Worm (Caenorhabditis elegans) whole organism, L1 larva: ENCODE results near the gene C54G7.1.

Source experiments
- ceh-82 ChIP-seq, 3 experiments: fragments of 150-350 bp in 1 of 3; sonication (generic microtip) in 2 of 3; optimal IDR thresholded peaks; 2 replicates each; lab custom pipeline; 2014 to 2017; ENCODE audit warnings: missing biosample characterization in 3 of 3, missing genetic modification characterization in 3 of 3
- ces-1 ChIP-seq: fragments of 150-350 bp; optimal IDR thresholded peaks from 2 replicates; lab custom pipeline; 2014; ENCODE audit warnings: missing biosample characterization, missing genetic modification reagents, missing genetic modification characterization
- dpl-1 ChIP-seq, 3 experiments: fragments of 150-350 bp in 2 of 3; sonication (generic microtip) in 1 of 3; optimal IDR thresholded peaks; 2 replicates each; lab custom pipeline; 2014 to 2017; ENCODE audit warnings: missing biosample characterization in 3 of 3, missing genetic modification characterization in 3 of 3, missing genetic modification reagents in 3 of 3
- dsc-1 ChIP-seq: sonication (generic microtip); optimal IDR thresholded peaks from 2 replicates; lab custom pipeline; 2016; ENCODE audit warnings: mild to moderate bottlenecking, missing genetic modification characterization, missing compliant biosample characterization
- efl-1 ChIP-seq, 4 experiments: fragments of 150-350 bp; optimal IDR thresholded peaks in 3 of 4; peaks in 1 of 4; 1 replicate in 1 of 4; 2 replicates in 3 of 4; lab custom pipeline; 2014; ENCODE audit warnings: missing biosample characterization in 2 of 4, missing genetic modification characterization in 2 of 4, missing genetic modification reagents in 2 of 4
- efl-3 ChIP-seq: fragments of 200-800 bp; sonication (Bioruptor generic); optimal IDR thresholded peaks from 2 replicates; lab custom pipeline; 2018; ENCODE audit warnings: mild to moderate bottlenecking, missing genetic modification characterization, missing compliant biosample characterization
- fkh-10 ChIP-seq: sonication (generic microtip); optimal IDR thresholded peaks from 2 replicates; lab custom pipeline; 2017; ENCODE audit warnings: missing biosample characterization, missing genetic modification reagents, missing genetic modification characterization
- fkh-4 ChIP-seq: sonication (generic microtip); optimal IDR thresholded peaks from 2 replicates; lab custom pipeline; 2016; ENCODE audit warnings: missing compliant biosample characterization, missing genetic modification characterization, borderline replicate concordance
- fkh-8 ChIP-seq: sonication (generic microtip); optimal IDR thresholded peaks from 2 replicates; lab custom pipeline; 2016; ENCODE audit warnings: mild to moderate bottlenecking, missing genetic modification characterization, missing compliant biosample characterization
- irx-1 ChIP-seq: sonication (generic microtip); optimal IDR thresholded peaks from 2 replicates; lab custom pipeline; 2016; ENCODE audit warnings: missing genetic modification characterization, missing compliant biosample characterization
- lin-14 ChIP-seq: fragments of 200-800 bp; sonication (Bioruptor generic); optimal IDR thresholded peaks from 2 replicates; lab custom pipeline; 2018; ENCODE audit warnings: mild to moderate bottlenecking, missing genetic modification characterization, moderate library complexity, missing compliant biosample characterization
- lin-15B ChIP-seq: fragments of 150-350 bp; sonication (generic microtip); optimal IDR thresholded peaks from 3 replicates; lab custom pipeline; 2014; ENCODE audit warnings: missing biosample characterization, missing genetic modification characterization
- lin-35 ChIP-seq, 2 experiments: fragments of 150-350 bp; optimal IDR thresholded peaks; 2 replicates each; lab custom pipeline; 2014; ENCODE audit warnings: missing biosample characterization in 2 of 2, missing genetic modification characterization in 2 of 2, missing genetic modification reagents in 2 of 2
- lin-39 ChIP-seq: fragments of 150-350 bp; optimal IDR thresholded peaks from 2 replicates; lab custom pipeline; 2014; ENCODE audit warnings: missing biosample characterization, missing genetic modification reagents, missing genetic modification characterization
- lsy-2 ChIP-seq, 2 experiments: fragments of 150-350 bp; optimal IDR thresholded peaks; 2 replicates each; lab custom pipeline; 2014; ENCODE audit warnings: missing biosample characterization in 2 of 2, missing genetic modification characterization in 2 of 2
- mab-9 ChIP-seq: fragments of 200-800 bp; sonication (Bioruptor generic); IDR thresholded peaks from 2 replicates; pipeline ENCODE4 v1.3.6; 2022; ENCODE audit warnings: missing genetic modification reagents, missing genetic modification characterization, missing compliant biosample characterization
- mef-2 ChIP-seq: fragments of 150-350 bp; optimal IDR thresholded peaks from 2 replicates; lab custom pipeline; 2014; ENCODE audit warnings: missing biosample characterization, missing genetic modification characterization
- mep-1 ChIP-seq: fragments of 150-350 bp; optimal IDR thresholded peaks from 2 replicates; lab custom pipeline; 2014; ENCODE audit warnings: missing biosample characterization, missing genetic modification characterization
- nhr-12 ChIP-seq: sonication (generic microtip); optimal IDR thresholded peaks from 2 replicates; lab custom pipeline; 2017; ENCODE audit warnings: missing biosample characterization, missing genetic modification characterization
- nhr-20 ChIP-seq: sonication (generic microtip); optimal IDR thresholded peaks from 2 replicates; lab custom pipeline; 2016; ENCODE audit warnings: mild to moderate bottlenecking, missing genetic modification characterization, missing compliant biosample characterization
- nhr-47 ChIP-seq: sonication (generic microtip); optimal IDR thresholded peaks from 2 replicates; lab custom pipeline; 2016; ENCODE audit warnings: mild to moderate bottlenecking, missing genetic modification characterization, moderate library complexity, missing compliant biosample characterization
- nhr-71 ChIP-seq: sonication (generic microtip); optimal IDR thresholded peaks from 2 replicates; lab custom pipeline; 2016; ENCODE audit warnings: mild to moderate bottlenecking, missing genetic modification characterization, moderate library complexity, missing compliant biosample characterization
- nhr-77 ChIP-seq: fragments of 150-350 bp; optimal IDR thresholded peaks from 2 replicates; lab custom pipeline; 2014; ENCODE audit warnings: missing biosample characterization, missing genetic modification characterization
- nhr-84 ChIP-seq: sonication (generic microtip); optimal IDR thresholded peaks from 2 replicates; lab custom pipeline; 2017; ENCODE audit warnings: missing biosample characterization, missing genetic modification characterization
- nhr-85 ChIP-seq: sonication (generic microtip); peaks from one replicate; lab custom pipeline; 2016; ENCODE audit warnings: missing genetic modification characterization, inconsistent platforms, missing compliant biosample characterization
- nhr-90 ChIP-seq: sonication (generic microtip); optimal IDR thresholded peaks from 2 replicates; lab custom pipeline; 2016; ENCODE audit warnings: mild to moderate bottlenecking, missing genetic modification characterization, missing compliant biosample characterization; ENCODE audit not compliant: poor library complexity
- pag-3 ChIP-seq: sonication (generic microtip); optimal IDR thresholded peaks from 2 replicates; lab custom pipeline; 2017; ENCODE audit warnings: missing genetic modification characterization, mild to moderate bottlenecking, missing compliant biosample characterization, antibody characterized with exemption, borderline replicate concordance; ENCODE audit not compliant: insufficient read depth
- skn-1 ChIP-seq: fragments of 150-350 bp; optimal IDR thresholded peaks from 2 replicates; lab custom pipeline; 2014; ENCODE audit warnings: missing biosample characterization, missing genetic modification characterization
- snpc-4 ChIP-seq: fragments of 150-350 bp; optimal IDR thresholded peaks from 2 replicates; lab custom pipeline; 2014; ENCODE audit warnings: missing biosample characterization, missing genetic modification characterization
- swsn-7 ChIP-seq: sonication (generic microtip); optimal IDR thresholded peaks from 2 replicates; lab custom pipeline; 2016; ENCODE audit warnings: missing genetic modification characterization, missing compliant biosample characterization
- tbx-2 ChIP-seq: sonication (generic microtip); optimal IDR thresholded peaks from 2 replicates; lab custom pipeline; 2016; ENCODE audit warnings: missing genetic modification characterization, missing compliant biosample characterization

The C54G7.1 gene

DNA sequence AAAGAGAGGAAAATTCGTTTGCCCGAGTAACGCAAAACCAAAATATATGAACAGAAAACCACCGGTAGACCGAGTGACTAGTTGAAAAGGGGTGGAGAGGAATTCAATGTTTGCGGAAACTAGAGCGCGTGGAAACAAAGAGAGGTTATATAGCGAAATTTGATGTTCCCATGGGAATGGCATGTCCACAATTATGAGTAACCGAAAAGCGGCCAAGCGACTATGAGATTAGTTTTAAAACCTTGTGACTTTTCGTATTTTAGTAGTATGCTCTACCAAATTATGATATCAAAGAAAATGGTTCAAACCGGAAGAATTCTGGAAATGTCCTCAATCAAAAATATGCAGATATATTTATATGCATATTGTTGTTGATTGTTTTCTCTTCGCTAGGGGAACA lies 31.0 kb upstream of the C54G7.1 start:
- TF ChIP-seq lin-14 (GFP tag; lab: Kevin White, UChicago) (peak; percentile 60), swsn-7 (tag; lab: Kevin White, UChicago) (peak; percentile 9), fkh-8 (tag; lab: Kevin White, UChicago) (peak; percentile 89), nhr-90 (tag; lab: Kevin White, UChicago) (no peak), nhr-77 (tag; lab: Kevin White, UChicago) (peak; percentile 4), nhr-47 (tag; lab: Kevin White, UChicago) (peak; percentile 7), lin-15B (no peak), tbx-2 (peak; percentile 2), nhr-71 (tag; lab: Kevin White, UChicago) (peak; percentile 48)

DNA sequence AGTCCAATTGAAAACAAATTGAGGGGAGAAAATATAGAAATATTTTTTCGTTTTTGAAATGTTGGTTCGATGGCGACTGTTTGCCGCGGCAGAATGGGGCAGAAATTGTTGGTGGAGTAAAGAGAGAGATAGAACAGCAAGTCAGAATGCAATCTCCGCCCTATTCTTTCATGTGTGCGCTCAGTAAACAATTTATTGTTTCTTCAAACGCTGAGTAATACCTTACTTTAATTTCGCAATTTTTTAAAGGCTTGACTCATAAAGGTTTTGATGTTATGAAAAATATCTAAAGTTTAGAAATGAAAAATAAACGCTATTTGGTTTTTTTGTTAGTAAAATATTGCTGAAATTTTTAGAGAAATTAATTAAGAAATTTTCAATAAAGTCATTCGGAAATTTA lies 29.4 kb upstream of the C54G7.1 start:
- TF ChIP-seq mep-1 (tag; lab: Kevin White, UChicago) (peak; percentile 8), lin-39 (tag; lab: Kevin White, UChicago) (no peak), skn-1 (peak; percentile 7)

DNA sequence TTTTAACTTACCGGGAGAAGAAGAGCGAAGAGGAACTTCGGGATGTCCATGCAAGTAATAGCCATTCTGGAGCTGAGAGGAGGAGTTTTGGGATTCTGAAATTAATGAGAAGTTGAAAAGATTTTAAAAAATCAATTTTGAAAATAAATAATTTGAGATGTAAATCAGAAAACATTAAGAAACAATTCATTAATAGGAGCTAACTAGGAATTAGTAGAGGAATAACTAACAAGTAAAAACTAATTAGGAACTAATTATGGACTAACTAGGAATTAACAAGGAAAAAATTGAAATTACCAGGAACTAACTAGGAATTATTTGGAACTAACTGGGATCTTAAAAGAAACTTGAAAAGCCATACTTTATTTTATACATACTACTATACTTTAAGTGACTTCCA lies 28.8 kb upstream of the C54G7.1 start, which contains the start of gene T23F2.4:
TSS of gene T23F2.4 (minus strand) at position 101 of the 400 bp plus-strand sequence.
- TF ChIP-seq nhr-77 (tag; lab: Kevin White, UChicago) (no peak), mab-9 (GFP tag; lab: Robert Waterston, UW) (no peak), pag-3 (no peak), fkh-4 (tag; lab: Kevin White, UChicago) (no peak), ces-1 (no peak), skn-1 (no peak), lin-35 (GFP tag; optimal IDR thresholded peaks at IDR 0.05; lab: Kevin White, UChicago) (no peak), ceh-82 (tag; optimal IDR thresholded peaks at IDR 0.05; lab: Kevin White, UChicago) (no peak), nhr-12 (no peak), nhr-84 (tag; lab: Kevin White, UChicago) (no peak), mef-2 (tag; lab: Kevin White, UChicago) (no peak), dpl-1 (GFP tag; optimal IDR thresholded peaks at IDR 0.05; lab: Kevin White, UChicago) (no peak), efl-3 (GFP tag; lab: Kevin White, UChicago) (no peak), tbx-2 (no peak)

DNA sequence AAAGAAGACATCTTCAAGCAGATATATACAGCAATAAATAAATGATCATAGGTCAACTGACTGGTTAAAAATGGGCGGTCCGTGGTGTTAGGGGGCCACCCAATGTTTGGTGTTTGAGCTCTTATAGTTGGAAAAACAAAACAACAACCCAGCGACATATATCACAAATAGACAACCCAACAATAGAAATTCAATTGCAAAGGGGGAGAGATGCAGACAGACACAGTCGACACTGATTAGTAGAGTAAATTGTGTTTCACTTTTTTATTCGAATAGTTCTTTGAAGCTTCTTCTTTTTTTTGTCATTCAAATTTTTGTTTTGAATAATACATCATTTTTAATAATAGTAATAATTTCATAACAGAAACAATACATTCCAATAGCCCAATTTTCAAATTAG lies 28.3 kb upstream of the C54G7.1 start:
- TF ChIP-seq nhr-71 (tag; lab: Kevin White, UChicago) (peak; percentile 30), fkh-10 (GFP tag; lab: Kevin White, UChicago) (peak; percentile 32), fkh-8 (tag; lab: Kevin White, UChicago) (no peak), mab-9 (GFP tag; lab: Robert Waterston, UW) (no peak), irx-1 (tag; lab: Kevin White, UChicago) (no peak), fkh-4 (tag; lab: Kevin White, UChicago) (no peak), lin-14 (GFP tag; lab: Kevin White, UChicago) (peak; percentile 69), lsy-2 (tag; optimal IDR thresholded peaks at IDR 0.05; lab: Kevin White, UChicago) (peak in 1 of 2 experiments; percentile 7), ces-1 (peak; percentile 54)

DNA sequence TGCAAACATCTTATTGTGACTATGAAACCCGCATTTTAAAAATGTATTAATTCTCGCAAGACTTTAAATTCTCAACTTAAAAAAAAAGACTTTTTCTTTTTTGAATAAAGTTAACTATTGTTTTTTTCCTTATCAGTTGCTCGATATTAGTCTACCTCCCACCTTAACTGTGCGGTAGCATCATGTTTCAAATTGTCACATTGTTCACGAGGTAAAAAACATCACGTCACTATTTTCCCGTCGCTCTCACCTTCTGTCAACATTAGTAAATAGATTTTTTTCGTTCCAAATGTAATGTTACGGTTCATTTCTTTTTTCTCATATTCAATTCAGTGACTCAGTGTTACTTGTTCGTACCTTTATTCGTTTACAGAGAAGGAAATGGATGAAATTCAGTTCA lies 27.4 kb upstream of the C54G7.1 start:
- TF ChIP-seq lin-39 (tag; lab: Kevin White, UChicago) (no peak), nhr-71 (tag; lab: Kevin White, UChicago) (peak; percentile 13), snpc-4 (tag; lab: Kevin White, UChicago) (no peak), lin-14 (GFP tag; lab: Kevin White, UChicago) (peak; percentile 27), nhr-20 (tag; lab: Kevin White, UChicago) (peak; percentile 29), nhr-85 (peak; percentile 67)

DNA sequence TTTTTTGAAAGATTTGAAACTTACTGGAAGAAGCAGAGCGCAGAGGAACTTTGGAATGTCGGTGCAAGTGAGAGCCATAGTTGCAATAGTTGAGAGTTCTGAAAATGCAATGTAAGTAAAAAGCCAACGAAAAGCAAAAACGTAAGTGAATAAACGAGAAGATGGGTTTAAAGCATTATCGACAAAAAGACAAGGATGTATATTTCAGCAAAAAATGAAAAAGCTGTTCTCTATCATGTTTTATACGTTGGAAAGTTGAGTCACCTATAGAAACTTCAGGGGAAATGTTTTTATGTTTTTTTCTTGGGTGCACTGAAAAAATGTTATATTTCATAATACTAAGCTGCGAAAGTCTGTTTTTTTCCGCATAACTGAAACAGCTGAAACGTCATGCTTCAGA lies 26.7 kb upstream of the C54G7.1 start, which contains the start of gene T23F2.5:
TSS of gene T23F2.5 (minus strand) at position 101 of the 400 bp plus-strand sequence.
- peak; percentile 13 for TF ChIP-seq fkh-8 (tag; lab: Kevin White, UChicago)
- no peak for TF ChIP-seq efl-1 (optimal IDR thresholded peaks at IDR 0.05; lab: Kevin White, UChicago)
- peak in 1 of 2 experiments; percentile 56 for TF ChIP-seq efl-1 (GFP tag; optimal IDR thresholded peaks at IDR 0.05 in 1 of 2; lab: Kevin White, UChicago)
- TF ChIP-seq dsc-1 = no peak
